Worm (Caenorhabditis elegans) whole organism, young adult: ENCODE data around the gene C42C1.3.

ENCODE experiments used
- B0261.1 ChIP-seq: sonication (generic microtip); optimal IDR thresholded peaks from 2 replicates; lab custom pipeline; 2016; ENCODE audit warnings: mild to moderate bottlenecking, missing genetic modification characterization, moderate library complexity, missing compliant biosample characterization
- K12H6.12 ChIP-seq: fragments of 200-800 bp; sonication (Bioruptor generic); optimal IDR thresholded peaks from 2 replicates; lab custom pipeline; 2018; ENCODE audit warnings: mild to moderate bottlenecking, missing genetic modification characterization, missing compliant biosample characterization
- ama-1 ChIP-seq, 3 experiments: fragments of 150-350 bp in 1 of 3; sonication (generic microtip) in 2 of 3; optimal IDR thresholded peaks; 2 replicates each; lab custom pipeline; 2014 to 2018; ENCODE audit warnings: missing biosample characterization in 2 of 3, missing genetic modification characterization in 2 of 3, missing genetic modification reagents in 2 of 3
- attf-6 ChIP-seq: fragments of 200-800 bp; sonication (Bioruptor generic); IDR thresholded peaks from 2 replicates; pipeline ENCODE4 v1.3.6; 2022; ENCODE audit warnings: missing genetic modification reagents, missing genetic modification characterization, missing compliant biosample characterization
- lir-1 ChIP-seq: fragments of 200-800 bp; sonication (Bioruptor generic); conservative IDR thresholded peaks from 2 replicates; pipeline ENCODE4 v1.3.6; 2022; ENCODE audit warnings: missing genetic modification reagents, missing genetic modification characterization, missing compliant biosample characterization
- madf-10 ChIP-seq: sonication (generic microtip); optimal IDR thresholded peaks from 2 replicates; lab custom pipeline; 2016; ENCODE audit warnings: mild to moderate bottlenecking, missing genetic modification characterization, missing compliant biosample characterization
- nhr-27 ChIP-seq: fragments of 200-800 bp; sonication (Bioruptor generic); optimal IDR thresholded peaks from 2 replicates; lab custom pipeline; 2018; ENCODE audit warnings: mild to moderate bottlenecking, missing genetic modification characterization, moderate library complexity, missing compliant biosample characterization
- pbrm-1 ChIP-seq: fragments of 200-800 bp; sonication (Bioruptor generic); IDR thresholded peaks from 2 replicates; pipeline ENCODE4 v1.3.6; 2022; ENCODE audit warnings: missing genetic modification reagents, missing genetic modification characterization, missing compliant biosample characterization
- rec-8 ChIP-seq, 2 experiments: sonication (generic microtip); optimal IDR thresholded peaks; 2 replicates each; lab custom pipeline; 2016; ENCODE audit warnings: mild to moderate bottlenecking in 2 of 2, missing genetic modification characterization in 2 of 2, missing genetic modification reagents in 2 of 2, missing genotype in 2 of 2, missing biosample characterization in 1 of 2, missing compliant biosample characterization in 1 of 2, moderate library complexity in 1 of 2
- snpc-1.1 ChIP-seq: sonication (generic microtip); optimal IDR thresholded peaks from 2 replicates; lab custom pipeline; 2017; ENCODE audit warnings: missing genetic modification characterization, mild to moderate bottlenecking, missing compliant biosample characterization, antibody characterized with exemption, moderate library complexity, missing genotype, missing genetic modification reagents; ENCODE audit not compliant: insufficient read depth
- sptf-2 ChIP-seq: fragments of 200-800 bp; sonication (Bioruptor generic); optimal IDR thresholded peaks from 2 replicates; lab custom pipeline; 2018; ENCODE audit warnings: mild to moderate bottlenecking, missing genetic modification characterization, missing compliant biosample characterization
- unc-130 ChIP-seq: sonication (generic microtip); optimal IDR thresholded peaks from 2 replicates; lab custom pipeline; 2016; ENCODE audit warnings: missing genetic modification reagents, missing genetic modification characterization, missing compliant biosample characterization

DNA sequence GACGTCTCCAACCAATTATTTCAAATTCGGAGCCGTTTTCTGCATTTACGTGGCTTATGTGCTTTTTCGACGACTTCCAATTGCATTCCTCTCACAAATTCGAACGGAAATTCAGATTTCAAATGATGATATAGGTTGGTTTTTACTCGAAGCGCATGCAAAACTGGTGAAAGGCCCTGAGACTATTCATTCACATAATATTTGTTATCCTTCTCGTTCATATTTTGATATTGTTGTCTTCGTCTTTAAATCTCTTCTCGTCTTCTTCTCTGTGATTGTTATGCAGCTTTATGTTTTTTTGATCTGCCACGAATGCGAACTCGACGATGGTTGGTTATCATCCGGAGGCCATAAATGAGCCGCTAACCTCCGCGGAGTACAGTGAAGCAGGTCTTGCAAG is 12.6 kb upstream of the C42C1.3 start, which contains the start of gene hpo-12:
- TF ChIP-seq snpc-1.1 (tag; lab: Kevin White, UChicago) = no peak
- TF ChIP-seq ama-1 (optimal IDR thresholded peaks at IDR 0.05; lab: Kevin White, UChicago) = no peak
- no peak for TF ChIP-seq ama-1 (GFP tag; optimal IDR thresholded peaks at IDR 0.05; lab: Kevin White, UChicago)
- no peak for TF ChIP-seq madf-10 (tag; lab: Kevin White, UChicago)
- TF ChIP-seq pbrm-1 (GFP tag; lab: Robert Waterston, UW) = no peak
- TF ChIP-seq B0261.1 (tag; lab: Kevin White, UChicago) = no peak
- TF ChIP-seq rec-8 (tag; optimal IDR thresholded peaks at IDR 0.05; lab: Kevin White, UChicago) = no peak
- TF ChIP-seq unc-130 = no peak
- TF ChIP-seq nhr-27 (tag; lab: Kevin White, UChicago) = no peak
- no peak for TF ChIP-seq lir-1 (GFP tag; lab: Robert Waterston, UW)
- TF ChIP-seq K12H6.12 = no peak
- no peak for TF ChIP-seq attf-6 (GFP tag; lab: Robert Waterston, UW)
- no peak for TF ChIP-seq sptf-2 (GFP tag; lab: Kevin White, UChicago)
